Worm (Caenorhabditis elegans): ENCODE measurements around the gene dmsr-8.

dmsr-8 gene

DNA sequence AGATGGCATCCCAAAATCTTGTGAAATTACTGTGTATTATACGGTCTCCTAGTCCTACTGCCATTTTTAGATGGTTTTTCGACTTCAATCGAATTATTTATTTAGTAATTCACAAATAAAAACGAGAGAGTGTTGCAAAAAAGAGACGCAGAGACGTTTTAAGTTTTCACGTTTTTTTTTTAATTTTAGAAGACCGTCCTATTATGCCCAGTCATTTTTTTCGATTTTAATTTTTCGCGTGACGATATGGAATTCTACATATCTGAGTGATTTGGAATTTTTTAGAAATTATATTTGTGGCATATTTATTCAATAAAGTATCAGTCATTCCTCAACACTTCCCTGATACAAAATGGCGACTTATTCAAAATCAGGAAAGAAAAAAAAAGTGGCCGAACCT is 17.4 kb downstream of the dmsr-8 start, which contains the start of gene C35A5.4:
Gene C35A5.4, plus strand, starts transcription at position 301 of the 400 bp plus-strand sequence.
- TF ChIP-seq pha-4 (tag; optimal IDR thresholded peaks at IDR 0.05) (no peak), ztf-4 (tag; optimal IDR thresholded peaks at IDR 0.05) (no peak), nhr-67 (tag; optimal IDR thresholded peaks at IDR 0.05) (no peak), zag-1 (tag; optimal IDR thresholded peaks at IDR 0.05) (no peak), ceh-9 (tag; optimal IDR thresholded peaks at IDR 0.05) (no peak), egl-27 (tag; optimal IDR thresholded peaks at IDR 0.05) (no peak), elt-2 (tag; optimal IDR thresholded peaks at IDR 0.05) (no peak), aly-2 (tag; optimal IDR thresholded peaks at IDR 0.05) (no peak), ama-1 (optimal IDR thresholded peaks at IDR 0.05) (no peak), R02D3.7 (tag; optimal IDR thresholded peaks at IDR 0.05) (no peak), ztf-11 (tag; optimal IDR thresholded peaks at IDR 0.05) (no peak)

DNA sequence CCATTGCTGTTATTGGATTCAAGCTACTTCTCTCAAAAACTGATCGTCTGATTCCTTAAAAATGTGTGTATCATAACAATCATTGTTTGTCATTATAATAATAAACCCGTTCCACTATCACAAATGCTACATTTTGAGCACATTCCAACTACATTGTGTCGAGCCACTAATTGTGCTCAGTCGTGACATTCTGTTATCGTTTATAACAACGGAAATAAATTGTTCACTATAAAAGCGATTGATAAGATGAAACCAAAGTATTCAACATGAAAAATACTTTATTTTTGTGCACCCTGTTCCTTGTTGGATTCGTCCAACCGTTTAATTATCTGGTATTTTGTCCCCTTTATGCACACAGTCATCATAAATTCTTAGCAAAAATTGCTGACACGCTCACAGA is 21.0 kb downstream of the dmsr-8 start, which contains the start of gene ugt-33:
Gene ugt-33, plus strand, starts transcription at position 260 of the 400 bp plus-strand sequence.
- TF ChIP-seq nhr-25 (tag; optimal IDR thresholded peaks at IDR 0.05), result no peak
- TF ChIP-seq hmg-11 (tag; optimal IDR thresholded peaks at IDR 0.05), result no peak
- no peak for TF ChIP-seq lin-39 (tag; optimal IDR thresholded peaks at IDR 0.05)
- no peak for TF ChIP-seq egl-5 (tag; optimal IDR thresholded peaks at IDR 0.05)
- TF ChIP-seq nfya-1 (tag; optimal IDR thresholded peaks at IDR 0.05; ENCODE audit: insufficient read depth), result no peak
- TF ChIP-seq unc-39 (tag; optimal IDR thresholded peaks at IDR 0.05), result no peak
- no peak for TF ChIP-seq elt-3 (tag; optimal IDR thresholded peaks at IDR 0.05)
- no peak for TF ChIP-seq ztf-4 (tag; optimal IDR thresholded peaks at IDR 0.05)
- TF ChIP-seq unc-62 (GFP tag; optimal IDR thresholded peaks at IDR 0.05), result no peak
- TF ChIP-seq ama-1 (optimal IDR thresholded peaks at IDR 0.05), result no peak
- peak; percentile 83 for TF ChIP-seq pqm-1 (tag; optimal IDR thresholded peaks at IDR 0.05)
- TF ChIP-seq aly-2 (tag; optimal IDR thresholded peaks at IDR 0.05), result no peak
- TF ChIP-seq elt-2 (tag; optimal IDR thresholded peaks at IDR 0.05), result peak; percentile 76
- no peak for TF ChIP-seq elt-1 (tag; optimal IDR thresholded peaks at IDR 0.05)

DNA sequence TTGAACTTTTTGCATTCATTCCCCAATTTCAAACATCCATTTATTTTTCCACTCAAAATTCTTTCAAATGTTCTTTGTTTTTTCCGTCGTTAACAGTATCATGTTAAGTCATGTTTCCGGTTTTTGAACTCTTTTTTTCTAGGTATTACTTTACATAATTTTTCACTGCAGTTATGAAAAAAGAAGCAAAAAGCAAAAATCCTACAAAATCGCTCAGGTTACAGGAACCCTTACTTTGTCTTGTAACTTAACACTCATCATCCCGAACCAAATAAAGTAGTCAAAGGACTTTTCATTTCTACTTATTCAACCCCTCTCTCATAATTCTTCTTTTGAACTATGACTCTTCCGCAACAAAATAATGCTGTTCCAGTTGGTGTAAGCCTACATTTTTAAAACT is 22.7 kb downstream of the dmsr-8 start, which contains the start of gene aqp-5:
Gene aqp-5, plus strand, starts transcription at position 301 of the 400 bp plus-strand sequence.
- TF ChIP-seq ceh-16 (tag; optimal IDR thresholded peaks at IDR 0.05), result no peak
- no peak for TF ChIP-seq lin-39 (tag; optimal IDR thresholded peaks at IDR 0.05)
- no peak for TF ChIP-seq hmg-11 (tag; optimal IDR thresholded peaks at IDR 0.05)
- no peak for TF ChIP-seq ceh-82 (tag; optimal IDR thresholded peaks at IDR 0.05)
- TF ChIP-seq nhr-77 (tag; optimal IDR thresholded peaks at IDR 0.05), result no peak
- TF ChIP-seq snpc-4 (tag; optimal IDR thresholded peaks at IDR 0.05), result no peak
- TF ChIP-seq ceh-9 (tag; optimal IDR thresholded peaks at IDR 0.05), result no peak
- no peak for TF ChIP-seq nhr-11 (tag; optimal IDR thresholded peaks at IDR 0.05)
- TF ChIP-seq elt-2 (tag; optimal IDR thresholded peaks at IDR 0.05), result no peak
- TF ChIP-seq egl-5 (tag; optimal IDR thresholded peaks at IDR 0.05), result no peak
- TF ChIP-seq lsy-12 (tag; optimal IDR thresholded peaks at IDR 0.05), result no peak
- no peak for TF ChIP-seq lin-15B (tag; optimal IDR thresholded peaks at IDR 0.05)
- TF ChIP-seq unc-62 (GFP tag; optimal IDR thresholded peaks at IDR 0.05), result no peak
- no peak for TF ChIP-seq ZK546.5 (tag; optimal IDR thresholded peaks at IDR 0.05)

DNA sequence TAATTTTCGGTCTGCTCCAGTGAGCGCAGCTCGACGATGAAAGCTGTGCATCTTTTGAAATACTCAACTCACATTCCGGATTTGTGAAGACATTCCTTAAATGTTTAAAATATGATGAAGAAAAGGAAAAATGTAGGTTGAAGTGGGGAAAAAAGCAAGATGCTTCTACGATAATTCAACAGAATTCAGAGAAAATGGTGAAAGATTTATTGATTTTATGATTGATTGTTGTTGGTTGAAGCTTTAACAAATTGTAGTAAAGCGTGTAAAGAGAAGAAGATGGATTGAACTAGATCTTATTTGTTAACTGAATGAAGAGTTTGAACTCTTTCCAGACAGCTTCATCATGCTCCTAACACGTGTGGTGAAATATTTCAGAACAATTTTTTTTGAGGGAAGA is 24.2 kb downstream of the dmsr-8 start, which contains the start of gene ncx-5:
Gene ncx-5, minus strand, starts transcription at position 101 of the 400 bp plus-strand sequence.
- TF ChIP-seq mdl-1 (tag; optimal IDR thresholded peaks at IDR 0.05) (no peak), fkh-10 (GFP tag; optimal IDR thresholded peaks at IDR 0.05) (no peak), fos-1 (tag; optimal IDR thresholded peaks at IDR 0.05) (no peak), egl-27 (tag; optimal IDR thresholded peaks at IDR 0.05) (no peak), unc-39 (tag; optimal IDR thresholded peaks at IDR 0.05) (no peak), elt-1 (tag; optimal IDR thresholded peaks at IDR 0.05) (no peak), tbx-2 (tag; optimal IDR thresholded peaks at IDR 0.05) (no peak), lin-39 (tag; optimal IDR thresholded peaks at IDR 0.05) (no peak), nhr-28 (tag; optimal IDR thresholded peaks at IDR 0.05) (no peak), aly-2 (tag; optimal IDR thresholded peaks at IDR 0.05) (no peak), nhr-11 (tag; optimal IDR thresholded peaks at IDR 0.05) (no peak), fkh-2 (tag; optimal IDR thresholded peaks at IDR 0.05) (no peak), ZK546.5 (tag; optimal IDR thresholded peaks at IDR 0.05) (no peak), daf-12 (tag; optimal IDR thresholded peaks at IDR 0.05) (no peak), lsy-12 (tag; optimal IDR thresholded peaks at IDR 0.05) (no peak), ceh-9 (tag; optimal IDR thresholded peaks at IDR 0.05) (no peak), nhr-25 (tag; optimal IDR thresholded peaks at IDR 0.05) (no peak)
